Worm (Caenorhabditis elegans): ENCODE results near the gene F26H11.4.

The F26H11.4 gene

DNA sequence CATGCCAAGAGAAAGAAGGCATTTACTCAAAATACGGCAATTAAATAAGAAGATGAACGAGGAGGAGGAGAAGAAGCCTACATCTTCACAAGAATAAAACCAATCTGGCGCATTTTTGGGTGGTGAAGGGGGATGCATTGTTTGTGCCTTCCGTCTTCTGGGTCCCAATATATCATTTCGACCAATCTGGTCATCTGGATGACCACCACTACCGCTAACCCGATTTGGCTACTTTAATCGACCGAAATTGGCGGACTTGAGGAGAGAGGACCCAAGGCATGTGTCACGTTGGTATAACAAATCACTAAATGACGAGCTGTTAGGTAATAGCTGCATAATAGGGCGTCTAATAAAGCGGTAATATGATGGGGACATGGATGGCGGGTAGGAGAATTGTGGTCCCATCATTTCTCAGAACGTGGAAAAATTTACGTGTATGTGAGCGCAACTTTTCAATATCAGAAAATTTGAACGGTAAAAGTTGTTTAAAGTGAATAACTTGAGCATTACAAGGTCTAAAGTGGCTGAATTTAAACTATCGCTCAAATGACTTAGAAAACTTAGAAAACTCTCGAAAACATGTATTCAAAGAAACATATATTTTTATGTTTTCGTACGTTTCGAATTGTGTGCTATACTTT is 25.4 kb downstream of the F26H11.4 start:
- TF ChIP-seq egl-27 (tag; optimal IDR thresholded peaks at IDR 0.05) (no peak), lin-13 (GFP tag; optimal IDR thresholded peaks at IDR 0.05) (no peak), nhr-25 (tag; optimal IDR thresholded peaks at IDR 0.05) (no peak), ama-1 (optimal IDR thresholded peaks at IDR 0.05) (no peak), mdl-1 (tag; optimal IDR thresholded peaks at IDR 0.05) (no peak), elt-1 (tag; optimal IDR thresholded peaks at IDR 0.05) (no peak), sem-4 (tag; optimal IDR thresholded peaks at IDR 0.05) (no peak), ZK546.5 (tag; optimal IDR thresholded peaks at IDR 0.05) (no peak), C34F6.9 (tag; optimal IDR thresholded peaks at IDR 0.05) (no peak), aly-2 (tag; optimal IDR thresholded peaks at IDR 0.05) (no peak), zag-1 (tag; optimal IDR thresholded peaks at IDR 0.05) (no peak)

DNA sequence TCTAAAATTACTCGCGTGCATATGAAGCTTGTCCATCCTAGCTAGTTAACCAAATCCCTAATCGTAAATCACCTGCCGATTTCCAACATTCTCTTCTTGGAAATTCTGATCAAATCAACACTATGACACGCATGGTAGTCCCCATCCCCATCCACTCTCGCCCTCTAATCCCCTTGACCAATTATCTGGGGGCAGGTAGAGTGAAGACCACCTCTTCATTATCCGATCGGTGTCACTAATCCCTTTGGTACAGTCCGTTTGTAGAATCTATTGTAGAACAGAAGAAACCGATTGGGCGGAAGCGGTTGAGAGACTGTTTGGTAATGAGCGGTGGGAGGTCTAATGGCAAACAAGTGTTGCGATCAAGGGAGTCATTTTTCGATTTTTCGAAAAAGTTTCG is 28.7 kb downstream of the F26H11.4 start:
- TF ChIP-seq crh-2 (tag; optimal IDR thresholded peaks at IDR 0.05) (no peak), gmeb-1 (tag; optimal IDR thresholded peaks at IDR 0.05) (no peak), unc-39 (tag; optimal IDR thresholded peaks at IDR 0.05) (no peak), mbf-1 (tag; optimal IDR thresholded peaks at IDR 0.05) (no peak), ceh-82 (tag; optimal IDR thresholded peaks at IDR 0.05) (no peak), skn-1 (tag; optimal IDR thresholded peaks at IDR 0.05) (no peak), nhr-10 (tag; optimal IDR thresholded peaks at IDR 0.05) (no peak), ztf-1 (GFP tag; conservative IDR thresholded peaks at IDR 0.05) (no peak), lin-13 (GFP tag; optimal IDR thresholded peaks at IDR 0.05) (no peak)

DNA sequence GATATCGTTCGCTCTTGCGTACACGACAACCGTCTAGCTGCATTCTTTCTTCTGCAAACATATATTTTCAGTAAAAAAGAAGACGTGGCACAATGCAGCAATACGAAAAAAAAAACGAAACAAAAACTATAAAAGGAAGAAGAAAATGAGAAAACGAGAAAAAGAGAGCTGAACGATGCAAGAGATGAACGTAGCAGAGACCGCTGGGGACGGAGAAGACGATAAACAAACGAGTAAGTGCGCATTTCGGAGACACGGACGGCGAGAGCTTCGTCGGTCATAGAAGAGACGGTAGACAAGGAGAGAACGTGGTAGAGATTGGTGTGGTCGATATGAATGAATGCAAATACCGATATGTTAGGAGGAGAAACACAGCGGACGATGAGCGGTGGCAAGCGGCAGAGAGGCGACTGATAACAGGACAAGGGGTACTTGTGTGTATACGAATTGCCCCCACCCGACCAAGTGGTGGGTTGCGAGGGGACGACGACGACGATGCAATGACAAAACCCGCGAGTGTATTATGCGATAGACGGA is 29.6 kb downstream of the F26H11.4 start, which contains the start of gene K04B12.2:
K04B12.2 (minus strand) TSS at position 51 of the 537 bp plus-strand sequence.
- TF ChIP-seq crh-2 (tag; optimal IDR thresholded peaks at IDR 0.05) (peak; percentile 85), nhr-6 (tag; optimal IDR thresholded peaks at IDR 0.05) (no peak), C34F6.9 (tag; optimal IDR thresholded peaks at IDR 0.05) (peak; percentile 79), aly-2 (tag; optimal IDR thresholded peaks at IDR 0.05) (no peak), nhr-12 (tag; optimal IDR thresholded peaks at IDR 0.05) (no peak), snpc-4 (tag; optimal IDR thresholded peaks at IDR 0.05) (no peak), F13H6.1 (tag; optimal IDR thresholded peaks at IDR 0.05) (peak; percentile 80), lsy-2 (tag; optimal IDR thresholded peaks at IDR 0.05) (peak in 1 of 2 experiments; percentile 64), nhr-237 (tag; optimal IDR thresholded peaks at IDR 0.05) (no peak), nhr-25 (tag; optimal IDR thresholded peaks at IDR 0.05) (peak; percentile 49), blmp-1 (tag; optimal IDR thresholded peaks at IDR 0.05; ENCODE audit: insufficient read depth) (peak; percentile 10), nhr-77 (tag; optimal IDR thresholded peaks at IDR 0.05) (peak; percentile 3), alr-1 (tag; optimal IDR thresholded peaks at IDR 0.05) (no peak), ceh-82 (tag; optimal IDR thresholded peaks at IDR 0.05) (no peak), mdl-1 (tag; optimal IDR thresholded peaks at IDR 0.05) (peak; percentile 20 to 35), nhr-10 (tag; optimal IDR thresholded peaks at IDR 0.05) (no peak), mbf-1 (tag; optimal IDR thresholded peaks at IDR 0.05) (no peak), sma-3 (GFP tag; optimal IDR thresholded peaks at IDR 0.05) (peak; percentile 65), sem-4 (tag; optimal IDR thresholded peaks at IDR 0.05) (no peak), unc-39 (tag; optimal IDR thresholded peaks at IDR 0.05) (no peak), ama-1 (optimal IDR thresholded peaks at IDR 0.05) (no peak), elt-1 (tag; optimal IDR thresholded peaks at IDR 0.05) (no peak), nhr-11 (tag; optimal IDR thresholded peaks at IDR 0.05) (no peak), ztf-4 (tag; optimal IDR thresholded peaks at IDR 0.05) (no peak), lin-39 (tag; optimal IDR thresholded peaks at IDR 0.05) (no peak), ztf-11 (tag; optimal IDR thresholded peaks at IDR 0.05) (no peak), mab-5 (tag; optimal IDR thresholded peaks at IDR 0.05) (no peak), nhr-23 (tag; optimal IDR thresholded peaks at IDR 0.05) (no peak), elt-3 (tag; optimal IDR thresholded peaks at IDR 0.05) (no peak), nhr-21 (tag; optimal IDR thresholded peaks at IDR 0.05) (peak; percentile 34), zag-1 (tag; optimal IDR thresholded peaks at IDR 0.05) (no peak), egl-27 (tag; optimal IDR thresholded peaks at IDR 0.05) (peak; percentile 36), ceh-16 (tag; optimal IDR thresholded peaks at IDR 0.05) (peak; percentile 15), skn-1 (tag; optimal IDR thresholded peaks at IDR 0.05) (no peak), ZK546.5 (tag; optimal IDR thresholded peaks at IDR 0.05) (no peak), lin-13 (GFP tag; optimal IDR thresholded peaks at IDR 0.05) (peak; percentile 19), ztf-1 (GFP tag; conservative IDR thresholded peaks at IDR 0.05) (no peak), unc-55 (GFP tag; optimal IDR thresholded peaks at IDR 0.05) (peak; percentile 75), fos-1 (tag; optimal IDR thresholded peaks at IDR 0.05) (peak; percentile 87), sma-9 (GFP tag; optimal IDR thresholded peaks at IDR 0.05) (peak; percentile 81), sma-9 (tag; optimal IDR thresholded peaks at IDR 0.05) (no peak), nhr-129 (tag; optimal IDR thresholded peaks at IDR 0.05) (peak; percentile 84), R02D3.7 (tag; optimal IDR thresholded peaks at IDR 0.05) (no peak), lin-11 (tag; optimal IDR thresholded peaks at IDR 0.05) (peak; percentile 63), unc-62 (GFP tag; optimal IDR thresholded peaks at IDR 0.05) (no peak), peb-1 (tag; optimal IDR thresholded peaks at IDR 0.05) (no peak)
